Fruit fly (Drosophila melanogaster): ENCODE data around the gene Gprk2.

DNA sequence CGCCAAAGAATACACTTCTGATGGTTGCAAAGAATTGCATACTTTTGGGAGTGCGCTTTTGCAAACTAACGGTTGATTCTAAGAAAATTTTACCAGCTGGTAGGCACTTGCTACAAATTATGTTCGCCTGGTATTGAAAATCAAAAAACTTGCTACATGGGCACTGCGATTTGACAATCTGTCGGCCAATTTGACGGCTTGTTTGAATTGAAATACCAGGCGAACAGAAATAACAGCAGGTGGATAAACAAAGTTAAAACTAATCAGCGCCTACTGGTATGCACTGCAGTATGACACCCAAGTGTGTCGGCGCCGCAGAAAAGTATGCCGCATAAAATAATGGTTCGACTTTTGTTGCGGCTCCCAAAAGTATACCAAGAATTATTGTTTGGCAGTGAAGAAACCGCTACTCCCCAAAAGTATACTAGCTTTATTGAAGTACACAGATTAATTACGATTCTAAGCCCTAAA, 53.0 kb downstream of the Gprk2 start:
- TF ChIP-seq CG8478 (optimal IDR thresholded peaks at IDR 0.05) (no peak), CTCF (optimal IDR thresholded peaks at IDR 0.05) (peak; percentile 1 to 53)
